Worm (Caenorhabditis elegans) whole organism, midembryonic: Measurements from ENCODE around the gene cash-1.

ENCODE experiments used
- T22C8.4 ChIP-seq: fragments of 200-800 bp; sonication (Bioruptor generic); IDR thresholded peaks from 2 replicates; pipeline ENCODE4 v1.3.6; 2022; ENCODE audit warnings: missing genetic modification characterization, missing compliant biosample characterization
- cog-1 ChIP-seq: sonication (generic microtip); optimal IDR thresholded peaks from 2 replicates; lab custom pipeline; 2016; ENCODE audit warnings: missing genetic modification characterization, missing compliant biosample characterization
- flt-1 ChIP-seq: fragments of 200-800 bp; sonication (Bioruptor generic); IDR thresholded peaks from 2 replicates; pipeline ENCODE4 v1.3.6; 2022; ENCODE audit warnings: missing genetic modification characterization, missing compliant biosample characterization
- klf-2 ChIP-seq: fragments of 200-800 bp; sonication (Bioruptor generic); conservative IDR thresholded peaks from 2 replicates; pipeline ENCODE4 v1.3.6; 2022; ENCODE audit warnings: missing genetic modification reagents, missing genetic modification characterization, missing compliant biosample characterization
- med-1 ChIP-seq: sonication (generic microtip); optimal IDR thresholded peaks from 2 replicates; lab custom pipeline; 2017; ENCODE audit warnings: missing genetic modification characterization, mild to moderate bottlenecking, missing compliant biosample characterization, antibody characterized with exemption, missing genetic modification reagents; ENCODE audit not compliant: insufficient read depth
- ref-1 ChIP-seq: fragments of 200-800 bp; sonication (Bioruptor generic); conservative IDR thresholded peaks from 2 replicates; pipeline ENCODE4 v1.3.6; 2022; ENCODE audit warnings: missing genetic modification reagents, missing genetic modification characterization, missing compliant biosample characterization
- tab-1 ChIP-seq: fragments of 200-800 bp; sonication (Bioruptor generic); IDR thresholded peaks from 2 replicates; pipeline ENCODE4 v1.3.6; 2022; ENCODE audit warnings: missing genetic modification characterization, missing compliant biosample characterization
- ztf-23 ChIP-seq: fragments of 200-800 bp; sonication (Bioruptor generic); IDR thresholded peaks from 2 replicates; pipeline ENCODE4 v1.3.6; 2022; ENCODE audit warnings: missing genetic modification reagents, missing genetic modification characterization, missing compliant biosample characterization
- ztf-29 ChIP-seq: fragments of 200-800 bp; sonication (Bioruptor generic); IDR thresholded peaks from 2 replicates; pipeline ENCODE4 v1.3.6; 2022; ENCODE audit warnings: missing genetic modification reagents, missing genetic modification characterization, missing compliant biosample characterization

The cash-1 gene

DNA sequence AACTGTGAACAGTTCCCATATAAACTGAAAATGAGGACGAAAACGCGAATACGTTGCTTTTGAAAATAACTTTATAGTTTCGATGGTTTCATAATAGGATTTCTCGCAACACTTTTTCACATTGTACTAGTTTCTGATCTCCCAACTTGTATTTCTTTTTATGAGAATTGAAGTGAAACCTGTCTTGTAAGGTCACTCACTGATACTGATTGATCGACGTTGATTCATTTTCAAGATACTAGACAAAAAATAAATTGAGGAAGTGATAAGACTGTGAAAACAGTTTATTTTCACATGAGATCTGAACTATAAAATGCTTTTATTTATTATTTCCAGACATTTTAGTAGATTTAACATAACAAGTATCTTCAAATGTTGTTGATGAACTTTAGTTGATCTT, 25.4 kb downstream of the cash-1 start:
- TF ChIP-seq flt-1 (GFP tag; lab: Robert Waterston, UW) (no peak), klf-2 (GFP tag; lab: Robert Waterston, UW) (no peak), T22C8.4 (GFP tag; lab: Robert Waterston, UW) (no peak), med-1 (no peak), tab-1 (no peak), ztf-23 (GFP tag; lab: Robert Waterston, UW) (no peak), ztf-29 (GFP tag; lab: Robert Waterston, UW) (no peak), cog-1 (no peak), ref-1 (GFP tag; lab: Robert Waterston, UW) (no peak)

DNA sequence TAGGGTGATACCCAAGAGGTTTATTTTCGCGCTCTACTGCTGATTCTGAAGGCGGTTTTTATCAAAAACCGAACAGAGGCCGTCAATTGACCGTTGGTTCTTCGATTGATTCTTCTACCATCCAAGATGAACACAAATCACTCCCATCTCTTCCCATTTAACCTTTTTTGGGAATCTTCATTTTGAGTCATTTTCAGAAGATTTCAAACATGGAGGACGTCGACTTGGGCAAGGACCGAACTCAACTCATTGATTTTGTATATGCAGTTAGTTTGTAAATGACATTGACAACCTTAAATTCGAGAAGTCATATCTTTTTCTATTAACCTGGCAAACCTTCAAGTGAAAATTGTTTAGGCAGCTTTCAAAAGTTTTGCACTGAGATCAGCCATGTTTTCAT, 26.3 kb downstream of the cash-1 start, which contains the start of gene AC3.5:
AC3.5 (plus strand) TSS at position 210 of the 400 bp plus-strand sequence.
- no peak for TF ChIP-seq T22C8.4 (GFP tag; lab: Robert Waterston, UW)
- TF ChIP-seq tab-1 = no peak
- no peak for TF ChIP-seq med-1

DNA sequence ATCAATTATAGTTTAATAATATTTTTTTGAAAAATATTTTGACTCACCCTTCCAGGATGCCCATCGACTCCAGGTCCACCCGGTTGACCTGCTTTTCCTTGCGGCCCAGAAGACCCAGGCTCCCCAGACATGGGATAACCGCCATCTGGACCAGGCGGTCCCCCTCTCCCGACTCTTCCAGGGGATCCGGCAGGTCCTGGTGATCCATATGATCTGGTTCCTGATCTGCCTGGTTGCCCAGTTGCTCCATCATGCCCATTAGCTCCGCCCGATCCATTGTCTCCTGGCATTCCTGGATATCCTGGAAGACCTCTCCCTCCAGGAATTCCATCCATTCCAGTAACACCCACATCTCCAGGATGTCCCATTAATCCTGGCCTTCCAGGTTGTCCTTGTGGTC, 31.6 kb downstream of the cash-1 start:
- no peak for TF ChIP-seq med-1
- TF ChIP-seq tab-1 = no peak
- TF ChIP-seq ztf-29 (GFP tag; lab: Robert Waterston, UW) = no peak
- no peak for TF ChIP-seq klf-2 (GFP tag; lab: Robert Waterston, UW)
- no peak for TF ChIP-seq cog-1
- TF ChIP-seq ref-1 (GFP tag; lab: Robert Waterston, UW) = no peak
- no peak for TF ChIP-seq T22C8.4 (GFP tag; lab: Robert Waterston, UW)

DNA sequence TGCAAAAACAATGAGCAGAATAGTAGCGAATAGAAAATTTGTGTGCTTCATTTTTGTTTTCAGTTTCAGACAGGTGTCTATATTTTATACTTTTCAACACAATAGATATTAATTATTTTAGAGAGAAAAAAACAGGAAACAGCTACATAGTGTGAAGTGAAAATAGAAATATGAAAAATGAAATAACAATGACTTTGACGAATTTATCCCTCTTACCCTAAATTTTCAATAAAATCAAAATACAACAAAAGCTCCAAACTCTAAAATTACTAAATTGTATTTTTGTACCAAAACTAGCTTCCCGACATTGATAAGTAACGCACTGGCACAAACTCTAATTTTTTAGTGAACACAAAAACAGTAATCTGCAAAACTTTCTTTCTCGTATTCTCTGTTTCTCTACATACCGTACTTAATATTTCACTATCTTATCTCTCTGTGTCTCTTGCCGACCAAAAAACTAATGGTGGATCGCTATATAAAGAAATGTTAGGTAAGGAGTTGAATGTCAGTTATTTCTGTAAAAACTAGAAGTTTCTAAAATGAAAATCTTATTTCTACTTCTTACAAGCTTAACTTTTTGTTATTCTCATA, 33.2 kb downstream of the cash-1 start, which contains the start of the genes col-151 and ugt-1:
col-151 (minus strand) TSS at position 51 of the 594 bp plus-strand sequence.
ugt-1 (plus strand) TSS at position 491 of the 594 bp plus-strand sequence.
- TF ChIP-seq med-1 (no peak), ztf-29 (GFP tag; lab: Robert Waterston, UW) (no peak), ztf-23 (GFP tag; lab: Robert Waterston, UW) (no peak), ref-1 (GFP tag; lab: Robert Waterston, UW) (no peak), flt-1 (GFP tag; lab: Robert Waterston, UW) (no peak)

DNA sequence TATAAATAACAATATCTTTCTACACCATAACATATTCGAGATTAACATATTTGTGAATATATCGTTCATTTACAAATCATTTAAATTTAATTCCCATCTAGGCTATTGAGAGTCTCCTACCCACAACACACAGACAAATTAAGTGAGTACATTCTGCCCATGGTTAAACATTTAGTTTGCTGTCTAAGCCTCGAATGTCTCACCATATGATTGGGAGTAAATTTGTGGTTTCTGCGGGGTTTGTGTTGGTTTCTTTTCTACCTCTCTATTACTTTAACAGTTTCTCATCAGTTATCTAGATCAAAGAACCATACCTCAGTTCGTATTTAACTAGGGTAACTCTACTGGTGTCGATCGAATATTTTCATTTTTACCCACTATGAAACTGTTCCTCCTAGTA, 36.4 kb downstream of the cash-1 start, which contains the start of gene ugt-2:
ugt-2 (plus strand) TSS at position 371 of the 400 bp plus-strand sequence.
- TF ChIP-seq cog-1 (no peak), ztf-23 (GFP tag; lab: Robert Waterston, UW) (no peak), flt-1 (GFP tag; lab: Robert Waterston, UW) (no peak), ztf-29 (GFP tag; lab: Robert Waterston, UW) (no peak), med-1 (no peak), tab-1 (no peak), ref-1 (GFP tag; lab: Robert Waterston, UW) (no peak), T22C8.4 (GFP tag; lab: Robert Waterston, UW) (no peak), klf-2 (GFP tag; lab: Robert Waterston, UW) (no peak)

DNA sequence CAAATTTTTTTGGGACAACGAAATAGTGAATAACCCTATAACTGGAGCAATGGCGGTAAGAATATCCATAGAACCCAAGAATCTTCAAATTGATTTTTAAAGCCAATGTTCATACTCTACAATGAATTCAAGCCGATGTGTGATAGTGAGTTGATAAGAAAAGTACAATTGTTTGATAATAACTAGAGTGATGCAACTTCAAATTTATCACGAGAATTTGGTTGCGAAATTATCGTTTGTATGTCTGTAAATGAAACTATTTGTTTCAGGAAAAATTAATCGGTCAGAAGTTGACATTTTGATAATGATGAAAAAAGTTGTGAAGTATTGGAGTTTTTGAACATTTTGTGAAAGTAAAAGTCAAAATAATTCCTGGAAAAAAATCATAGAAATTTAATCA, 37.2 kb downstream of the cash-1 start:
- TF ChIP-seq klf-2 (GFP tag; lab: Robert Waterston, UW) = no peak
- no peak for TF ChIP-seq ref-1 (GFP tag; lab: Robert Waterston, UW)
- no peak for TF ChIP-seq cog-1
- no peak for TF ChIP-seq ztf-29 (GFP tag; lab: Robert Waterston, UW)
- TF ChIP-seq ztf-23 (GFP tag; lab: Robert Waterston, UW) = no peak
- no peak for TF ChIP-seq T22C8.4 (GFP tag; lab: Robert Waterston, UW)
- no peak for TF ChIP-seq tab-1
- no peak for TF ChIP-seq flt-1 (GFP tag; lab: Robert Waterston, UW)
- no peak for TF ChIP-seq med-1

DNA sequence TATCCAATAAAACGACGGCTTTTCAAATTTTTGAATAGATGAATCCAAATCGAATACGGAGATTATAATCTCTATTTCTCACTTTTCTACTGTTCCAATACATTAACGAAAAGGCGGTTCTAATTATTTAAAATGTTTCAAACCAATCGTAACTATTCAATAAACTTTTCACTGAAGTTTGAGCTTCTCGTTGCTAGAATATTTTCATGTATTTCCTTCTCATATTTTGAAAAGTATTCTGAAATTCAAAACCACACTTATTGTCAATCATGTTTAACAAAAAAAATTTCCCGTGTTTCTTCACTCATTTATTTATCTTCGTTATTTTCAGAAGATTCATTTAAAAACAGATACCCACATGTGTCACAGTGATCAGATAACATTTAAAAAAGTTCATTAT, 40.7 kb downstream of the cash-1 start, which contains the start of gene F15H10.8:
F15H10.8 (minus strand) TSS at position 101 of the 400 bp plus-strand sequence.
- TF ChIP-seq cog-1 (no peak), ref-1 (GFP tag; lab: Robert Waterston, UW) (no peak), flt-1 (GFP tag; lab: Robert Waterston, UW) (no peak), med-1 (no peak), ztf-23 (GFP tag; lab: Robert Waterston, UW) (no peak), T22C8.4 (GFP tag; lab: Robert Waterston, UW) (no peak), tab-1 (no peak), ztf-29 (GFP tag; lab: Robert Waterston, UW) (no peak), klf-2 (GFP tag; lab: Robert Waterston, UW) (no peak)

DNA sequence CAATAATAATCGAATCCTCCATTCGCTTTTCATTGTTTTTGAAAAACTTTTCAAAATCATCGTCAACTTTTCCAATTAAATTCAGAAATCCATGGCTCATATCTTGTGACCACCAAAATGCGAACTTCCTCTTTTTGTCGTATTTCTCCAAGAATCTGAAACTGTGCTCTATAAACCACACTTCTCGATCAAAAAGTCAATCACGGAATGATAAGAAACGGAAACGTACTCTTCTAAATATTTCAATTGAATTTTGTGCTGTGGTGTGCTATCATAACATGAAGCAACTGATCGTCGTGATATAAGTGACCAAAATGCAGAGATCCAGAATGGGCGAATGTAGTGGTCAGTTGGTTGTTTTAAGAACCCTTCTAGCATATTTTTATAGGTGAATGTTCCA, 42.6 kb downstream of the cash-1 start:
- TF ChIP-seq klf-2 (GFP tag; lab: Robert Waterston, UW) (no peak), cog-1 (no peak), ztf-29 (GFP tag; lab: Robert Waterston, UW) (no peak), T22C8.4 (GFP tag; lab: Robert Waterston, UW) (no peak)

DNA sequence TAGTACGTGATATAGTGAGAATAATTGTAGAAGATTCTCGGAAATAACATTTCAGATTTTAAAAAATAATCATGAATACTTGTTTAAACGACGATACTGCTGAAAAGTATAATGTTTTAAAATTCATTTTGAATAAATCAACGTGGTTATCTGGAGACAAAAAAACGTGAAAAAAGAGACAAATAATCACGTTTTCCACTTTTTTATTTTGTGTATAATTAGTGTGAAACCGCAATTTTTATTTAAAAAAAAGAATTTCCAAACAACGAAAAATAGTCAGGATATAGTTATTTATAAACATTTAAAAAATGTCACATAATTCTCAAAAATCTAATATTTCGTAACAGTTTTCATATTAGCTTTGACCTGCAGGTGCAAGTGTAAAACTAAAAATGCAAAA, 44.3 kb downstream of the cash-1 start, which contains the start of gene F15H10.7:
F15H10.7 (minus strand) TSS at position 101 of the 400 bp plus-strand sequence.
- TF ChIP-seq ref-1 (GFP tag; lab: Robert Waterston, UW) (no peak), klf-2 (GFP tag; lab: Robert Waterston, UW) (no peak), cog-1 (no peak), flt-1 (GFP tag; lab: Robert Waterston, UW) (no peak), med-1 (no peak), tab-1 (no peak), ztf-29 (GFP tag; lab: Robert Waterston, UW) (no peak)

DNA sequence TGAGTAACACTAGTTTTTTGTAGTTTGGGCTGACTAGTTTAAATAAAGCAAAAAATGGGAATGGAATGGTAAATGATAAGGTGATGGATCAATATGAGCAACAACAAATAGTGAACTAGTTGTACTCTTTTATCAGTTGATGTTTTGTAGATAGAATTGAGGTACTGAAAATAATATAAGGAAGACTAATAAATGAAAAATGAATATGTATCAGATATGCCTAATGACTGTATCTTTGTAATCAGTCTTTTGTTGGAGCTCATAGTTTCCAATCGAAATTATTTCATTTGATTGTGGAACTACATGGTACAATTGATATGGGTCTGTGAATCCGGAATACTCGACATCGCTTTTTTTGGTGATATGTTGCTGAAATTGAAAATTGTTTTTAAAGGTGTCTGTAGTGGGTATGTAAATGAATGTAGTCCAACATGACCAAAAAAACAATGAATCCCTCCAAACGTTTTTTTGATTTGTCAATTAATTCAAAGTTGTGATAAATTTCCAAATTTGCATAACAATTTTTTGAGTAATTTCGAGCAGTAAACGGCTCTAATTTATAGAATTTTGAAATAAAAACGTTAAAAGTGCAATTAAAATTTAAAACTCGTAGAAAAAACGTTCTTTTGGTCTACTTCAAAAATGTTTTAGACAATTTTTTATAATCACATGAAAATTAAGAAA, 48.1 kb downstream of the cash-1 start, which contains the start of gene F15H10.12:
F15H10.12 (minus strand) TSS at position 51 of the 684 bp plus-strand sequence.
- no peak for TF ChIP-seq ztf-29 (GFP tag; lab: Robert Waterston, UW)
